Worm (Caenorhabditis elegans): Measurements from ENCODE around the gene C31H2.14.

C31H2.14 gene

DNA sequence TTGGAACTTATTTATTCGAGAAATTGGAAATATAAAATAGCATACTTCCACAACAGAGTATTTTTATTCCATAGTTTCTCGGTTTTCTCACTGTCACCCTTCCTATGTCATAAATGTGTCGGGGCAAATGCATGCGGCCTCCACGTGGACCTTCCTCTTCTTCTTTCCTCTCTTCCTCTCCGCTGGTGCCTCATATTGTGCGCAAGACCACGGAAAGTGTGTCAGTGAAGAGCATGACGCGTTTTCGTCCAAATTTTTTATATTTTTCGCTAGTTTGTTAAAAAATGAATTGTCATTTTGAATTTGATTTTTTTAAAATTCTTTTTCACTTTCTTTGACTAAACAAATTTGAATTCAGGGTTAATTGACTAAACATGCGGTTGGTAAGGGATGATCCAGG, 17.0 kb downstream of the C31H2.14 start, which contains the start of gene mans-3 (continued):
- no peak for TF ChIP-seq lir-3 (tag; optimal IDR thresholded peaks at IDR 0.05)
- peak; percentile 96 for TF ChIP-seq aha-1 (tag)
- peak; percentile 94 for TF ChIP-seq nhr-6 (tag; optimal IDR thresholded peaks at IDR 0.05)
- peak; percentile 88 for TF ChIP-seq nhr-28 (tag; optimal IDR thresholded peaks at IDR 0.05)
- TF ChIP-seq cey-2 (tag; optimal IDR thresholded peaks at IDR 0.05; ENCODE audit: borderline replicate concordance, insufficient read depth) = peak; percentile 44
- TF ChIP-seq F37D6.2 (tag; optimal IDR thresholded peaks at IDR 0.05) = peak; percentile 87
- TF ChIP-seq nhr-11 (tag; optimal IDR thresholded peaks at IDR 0.05) = peak; percentile 90
- peak; percentile 51 to 72 for TF ChIP-seq daf-16 (GFP tag; optimal IDR thresholded peaks at IDR 0.05)
- peak; percentile 70 for TF ChIP-seq daf-16 (tag; optimal IDR thresholded peaks at IDR 0.05)
- TF ChIP-seq aly-2 (tag; optimal IDR thresholded peaks at IDR 0.05) = no peak
- peak; percentile 80 for TF ChIP-seq lin-13 (GFP tag; optimal IDR thresholded peaks at IDR 0.05)
- TF ChIP-seq saeg-2 (GFP tag; IDR thresholded peaks at IDR 0.05) = 0 out of 2 replicates have a peak, but pooled peaks have one; percentile 35
- TF ChIP-seq pha-4 (GFP tag; IDR thresholded peaks at IDR 0.05) = peak; percentile 89
- TF ChIP-seq pha-4 (tag; optimal IDR thresholded peaks at IDR 0.05) = peak; percentile 40
- peak; percentile 94 for TF ChIP-seq rbr-2 (tag; optimal IDR thresholded peaks at IDR 0.05)
- TF ChIP-seq gei-8 (GFP tag; optimal IDR thresholded peaks at IDR 0.05) = peak; percentile 15
- no peak for TF ChIP-seq Y5F2A.4 (GFP tag; optimal IDR thresholded peaks at IDR 0.05)
- no peak for TF ChIP-seq F26F4.8 (GFP tag; conservative IDR thresholded peaks at IDR 0.05)
- TF ChIP-seq dpl-1 (GFP tag; optimal IDR thresholded peaks at IDR 0.05) = peak; percentile 79
- peak; percentile 42 for TF ChIP-seq jun-1 (tag; optimal IDR thresholded peaks at IDR 0.05)
- TF ChIP-seq pqm-1 (tag; optimal IDR thresholded peaks at IDR 0.05) = peak; percentile 37
- peak; percentile 91 for TF ChIP-seq nhr-48 (tag; optimal IDR thresholded peaks at IDR 0.05)
- peak; percentile 96 for TF ChIP-seq hlh-30 (tag; optimal IDR thresholded peaks at IDR 0.05; ENCODE audit: insufficient read depth)
- no peak for TF ChIP-seq ceh-44 (GFP tag; IDR thresholded peaks at IDR 0.05)
- TF ChIP-seq zip-11 (GFP tag; IDR thresholded peaks at IDR 0.05) = no peak
- TF ChIP-seq lim-7 (GFP tag; IDR thresholded peaks at IDR 0.05) = no peak
- no peak for TF ChIP-seq lin-38 (GFP tag; IDR thresholded peaks at IDR 0.05)
- no peak for TF ChIP-seq unc-39 (tag; optimal IDR thresholded peaks at IDR 0.05)
- TF ChIP-seq ceh-28 (tag; optimal IDR thresholded peaks at IDR 0.05) = no peak
- TF ChIP-seq mxl-3 (GFP tag; optimal IDR thresholded peaks at IDR 0.05) = peak; percentile 100
- no peak for TF ChIP-seq nhr-10 (tag; optimal IDR thresholded peaks at IDR 0.05)
- no peak for TF ChIP-seq nhr-76 (tag; optimal IDR thresholded peaks at IDR 0.05)
- TF ChIP-seq dmd-6 (GFP tag; IDR thresholded peaks at IDR 0.05) = peak; percentile 95
- no peak for TF ChIP-seq Y75B8A.6 (GFP tag; IDR thresholded peaks at IDR 0.05)
- TF ChIP-seq duxl-1 (tag; optimal IDR thresholded peaks at IDR 0.05; ENCODE audit: poor library complexity) = peak; percentile 84
- no peak for TF ChIP-seq ZK337.2 (GFP tag; IDR thresholded peaks at IDR 0.05)
- no peak for TF ChIP-seq T26A8.4 (GFP tag; IDR thresholded peaks at IDR 0.05)
- no peak for TF ChIP-seq ces-1 (GFP tag; optimal IDR thresholded peaks at IDR 0.05)
- TF ChIP-seq F10B5.3 (tag; optimal IDR thresholded peaks at IDR 0.05) = no peak
- no peak for TF ChIP-seq daf-12 (tag; optimal IDR thresholded peaks at IDR 0.05)
- peak; percentile 98 for TF ChIP-seq mep-1 (tag; optimal IDR thresholded peaks at IDR 0.05)
- no peak for TF ChIP-seq Y48G9A.11 (GFP tag; IDR thresholded peaks at IDR 0.05)
- no peak for TF ChIP-seq Y105C5A.15 (GFP tag; IDR thresholded peaks at IDR 0.05)
- no peak for TF ChIP-seq egl-27 (tag; optimal IDR thresholded peaks at IDR 0.05)
- TF ChIP-seq zfp-2 (tag; optimal IDR thresholded peaks at IDR 0.05) = peak; percentile 17
- TF ChIP-seq mdt-29 (GFP tag; IDR thresholded peaks at IDR 0.05) = no peak
- no peak for TF ChIP-seq snpc-1.2 (GFP tag; IDR thresholded peaks at IDR 0.05)
- no peak for TF ChIP-seq sdz-12 (GFP tag; optimal IDR thresholded peaks at IDR 0.05)
- peak; percentile 38; the same call in 1 of the 2 replicates for TF ChIP-seq nhr-41 (GFP tag; IDR thresholded peaks at IDR 0.05)
- peak; percentile 25 for TF ChIP-seq ztf-7 (tag; optimal IDR thresholded peaks at IDR 0.05)
- no peak for TF ChIP-seq spr-3 (GFP tag; optimal IDR thresholded peaks at IDR 0.05)
- peak; percentile 94 for TF ChIP-seq nhr-102 (tag; optimal IDR thresholded peaks at IDR 0.05)
- no peak for TF ChIP-seq nhr-237 (tag; optimal IDR thresholded peaks at IDR 0.05)
